Fruit fly (Drosophila melanogaster) whole organism, embryonic: ENCODE results near the gene Mvb12.

ENCODE experiments used
- Atf3 ChIP-seq: fragments of 200-800 bp; sonication (Bioruptor generic); optimal IDR thresholded peaks from 3 replicates; lab custom pipeline; 2016; ENCODE audit warnings: missing biosample characterization, missing genetic modification characterization
- Bgb ChIP-seq: fragments of 200-800 bp; sonication (Bioruptor generic); IDR thresholded peaks from 2 replicates; pipeline ENCODE4 v1.3.6; 2022; ENCODE audit warnings: missing biosample characterization, missing genetic modification characterization; ENCODE audit not compliant: partially characterized antibody
- CG10209 ChIP-seq: fragments of 200-800 bp; sonication (Bioruptor generic); optimal IDR thresholded peaks from 3 replicates; lab custom pipeline; 2017; ENCODE audit warnings: missing biosample characterization, mild to moderate bottlenecking, missing genetic modification characterization, missing genetic modification reagents
- CG12236 ChIP-seq: fragments of 200-800 bp; sonication (Bioruptor generic); optimal IDR thresholded peaks from 2 replicates; lab custom pipeline; 2016; ENCODE audit warnings: missing biosample characterization, missing genetic modification characterization
- CG12659 ChIP-seq: fragments of 200-800 bp; sonication (Bioruptor generic); optimal IDR thresholded peaks from 3 replicates; lab custom pipeline; 2017; ENCODE audit warnings: mild to moderate bottlenecking, missing biosample characterization, missing genetic modification reagents, missing genetic modification characterization
- CG13287 ChIP-seq: fragments of 200-800 bp; sonication (Bioruptor generic); IDR thresholded peaks from 2 replicates; pipeline ENCODE4 v1.3.6; 2022; ENCODE audit warnings: missing biosample characterization, missing genetic modification characterization; ENCODE audit not compliant: partially characterized antibody
- CG1603 ChIP-seq: fragments of 200-800 bp; sonication (Bioruptor generic); optimal IDR thresholded peaks from 2 replicates; lab custom pipeline; 2019; ENCODE audit warnings: missing biosample characterization, mild to moderate bottlenecking, missing genetic modification characterization, moderate library complexity
- CG17361 ChIP-seq: fragments of 200-800 bp; sonication (Bioruptor generic); IDR thresholded peaks from 3 replicates; pipeline ENCODE4 v1.3.6; 2022; ENCODE audit warnings: missing biosample characterization, missing genetic modification characterization
- CG18476 ChIP-seq: fragments of 200-800 bp; sonication (Bioruptor generic); optimal IDR thresholded peaks from 2 replicates; lab custom pipeline; 2016; ENCODE audit warnings: missing biosample characterization, mild to moderate bottlenecking, missing genetic modification characterization
- CG3065 ChIP-seq: fragments of 200-800 bp; sonication (Bioruptor generic); optimal IDR thresholded peaks from 2 replicates; lab custom pipeline; 2016; ENCODE audit warnings: missing biosample characterization, missing genetic modification characterization
- CG5180 ChIP-seq: fragments of 200-800 bp; sonication (Bioruptor generic); optimal IDR thresholded peaks from 3 replicates; lab custom pipeline; 2017; ENCODE audit warnings: missing biosample characterization, missing genetic modification characterization, mild to moderate bottlenecking, moderate library complexity, missing genetic modification reagents
- CG7786 ChIP-seq: fragments of 200-800 bp; sonication (Bioruptor generic); optimal IDR thresholded peaks from 2 replicates; lab custom pipeline; 2016; ENCODE audit warnings: missing biosample characterization, missing genetic modification characterization
- CG7928 ChIP-seq: fragments of 200-800 bp; sonication (Bioruptor generic); optimal IDR thresholded peaks from 2 replicates; lab custom pipeline; 2017; ENCODE audit warnings: missing biosample characterization, mild to moderate bottlenecking, missing genetic modification characterization
- CG8089 ChIP-seq: fragments of 200-800 bp; sonication (Bioruptor generic); optimal IDR thresholded peaks from 3 replicates; lab custom pipeline; 2016; ENCODE audit warnings: missing biosample characterization, missing genetic modification characterization
- CG8290 ChIP-seq, 3 experiments: fragments of 200-800 bp; sonication (Bioruptor generic); optimal IDR thresholded peaks; 2 replicates each; lab custom pipeline; 2016 to 2019; ENCODE audit warnings: missing biosample characterization in 3 of 3, missing genetic modification characterization in 3 of 3, mild to moderate bottlenecking in 2 of 3, moderate library complexity in 1 of 3
- GATAe ChIP-seq: fragments of 200-800 bp; sonication (Bioruptor generic); conservative IDR thresholded peaks from 2 replicates; pipeline ENCODE4 v1.3.6; 2022; ENCODE audit warnings: missing biosample characterization, missing genetic modification characterization
- Jarid2 ChIP-seq: fragments of 200-800 bp; sonication (Bioruptor generic); optimal IDR thresholded peaks from 3 replicates; lab custom pipeline; 2017; ENCODE audit warnings: mild to moderate bottlenecking, missing biosample characterization, missing genetic modification reagents, missing genetic modification characterization
- NK7.1 ChIP-seq: fragments of 200-800 bp; sonication (Bioruptor generic); optimal IDR thresholded peaks from 3 replicates; lab custom pipeline; 2016; ENCODE audit warnings: missing biosample characterization, missing genetic modification characterization
- Nf-YB ChIP-seq: fragments of 200-800 bp; sonication (Bioruptor generic); optimal IDR thresholded peaks from 3 replicates; lab custom pipeline; 2019; ENCODE audit warnings: missing biosample characterization, mild to moderate bottlenecking, missing genetic modification characterization, moderate library complexity
- Opbp ChIP-seq: fragments of 200-800 bp; sonication (Bioruptor generic); IDR thresholded peaks from 3 replicates; pipeline ENCODE4 v1.3.6; 2022; ENCODE audit warnings: missing biosample characterization, missing genetic modification characterization; ENCODE audit not compliant: partially characterized antibody
- Ptx1 ChIP-seq: fragments of 200-800 bp; sonication (Bioruptor generic); IDR thresholded peaks from 2 replicates; pipeline ENCODE4 v1.3.6; 2022; ENCODE audit warnings: missing biosample characterization, missing genetic modification characterization
- Side ChIP-seq: fragments of 200-800 bp; sonication (Bioruptor generic); optimal IDR thresholded peaks from 2 replicates; lab custom pipeline; 2016; ENCODE audit warnings: missing biosample characterization, missing genetic modification characterization
- cas ChIP-seq: fragments of 200-800 bp; sonication (Bioruptor generic); IDR thresholded peaks from 2 replicates; pipeline ENCODE4 v1.3.6; 2022; ENCODE audit warnings: missing biosample characterization, missing genetic modification characterization
- cg ChIP-seq: fragments of 200-800 bp; sonication (Bioruptor generic); optimal IDR thresholded peaks from 3 replicates; lab custom pipeline; 2019; ENCODE audit warnings: missing biosample characterization, mild to moderate bottlenecking, missing genetic modification characterization, moderate library complexity
- chif ChIP-seq, 2 experiments: fragments of 200-800 bp; sonication (Bioruptor generic); optimal IDR thresholded peaks; 3 replicates each; lab custom pipeline; 2016; ENCODE audit warnings: missing biosample characterization in 2 of 2, missing genetic modification characterization in 2 of 2
- croc ChIP-seq: fragments of 200-800 bp; sonication (Bioruptor generic); conservative IDR thresholded peaks from 3 replicates; pipeline ENCODE4 v1.3.6; 2022; ENCODE audit warnings: missing biosample characterization, missing genetic modification characterization
- crol ChIP-seq: fragments of 200-800 bp; sonication (Bioruptor generic); IDR thresholded peaks from 2 replicates; pipeline ENCODE4 v1.3.6; 2022; ENCODE audit warnings: missing biosample characterization, missing genetic modification characterization
- crp ChIP-seq, 2 experiments: fragments of 200-800 bp; sonication (Bioruptor generic); optimal IDR thresholded peaks; 2 replicates in 1 of 2; 3 replicates in 1 of 2; lab custom pipeline; 2017; ENCODE audit warnings: missing biosample characterization in 2 of 2, missing genetic modification characterization in 2 of 2, mild to moderate bottlenecking in 1 of 2, moderate library complexity in 1 of 2
- eve ChIP-seq, 2 experiments: fragments of >200 bp; optimal IDR thresholded peaks; 2 replicates each; lab custom pipeline; 2017; ENCODE audit warnings: missing biosample characterization in 2 of 2, missing genetic modification characterization in 2 of 2
- gcm ChIP-seq: fragments of 200-800 bp; sonication (Bioruptor generic); optimal IDR thresholded peaks from 2 replicates; lab custom pipeline; 2019; ENCODE audit warnings: missing biosample characterization, mild to moderate bottlenecking, missing genetic modification characterization, moderate library complexity
- gem ChIP-seq: fragments of 200-800 bp; sonication (Bioruptor generic); optimal IDR thresholded peaks from 2 replicates; lab custom pipeline; 2019; ENCODE audit warnings: missing biosample characterization, mild to moderate bottlenecking, missing genetic modification characterization, moderate library complexity
- hkb ChIP-seq, 2 experiments: fragments of 200-800 bp in 1 of 2; fragments of >200 bp in 1 of 2; sonication (Bioruptor generic) in 1 of 2; IDR thresholded peaks in 1 of 2; optimal IDR thresholded peaks in 1 of 2; 2 replicates each; pipeline versions ENCODE4 v1.3.6 to Lab custom; 2017 to 2022; ENCODE audit warnings: missing biosample characterization in 1 of 2, missing genetic modification characterization in 1 of 2
- jing ChIP-seq: fragments of 200-800 bp; sonication (Bioruptor generic); optimal IDR thresholded peaks from 2 replicates; lab custom pipeline; 2018; ENCODE audit warnings: missing biosample characterization, mild to moderate bottlenecking, missing genetic modification characterization
- lilli ChIP-seq: fragments of 200-800 bp; sonication (Bioruptor generic); optimal IDR thresholded peaks from 3 replicates; lab custom pipeline; 2016; ENCODE audit warnings: missing biosample characterization, missing genetic modification characterization
- lmd ChIP-seq: fragments of 200-800 bp; sonication (Bioruptor generic); IDR thresholded peaks from 2 replicates; pipeline ENCODE4 v1.3.6; 2022; ENCODE audit warnings: missing biosample characterization, missing genetic modification characterization
- nmo ChIP-seq: fragments of 200-800 bp; sonication (Bioruptor generic); optimal IDR thresholded peaks from 2 replicates; lab custom pipeline; 2018; ENCODE audit warnings: missing biosample characterization, mild to moderate bottlenecking, missing genetic modification characterization, moderate library complexity
- pros ChIP-seq: fragments of 200-800 bp; sonication (Bioruptor generic); optimal IDR thresholded peaks from 3 replicates; lab custom pipeline; 2019; ENCODE audit warnings: missing biosample characterization, mild to moderate bottlenecking, missing genetic modification characterization, moderate library complexity
- row ChIP-seq: fragments of 200-800 bp; sonication (Bioruptor generic); IDR thresholded peaks from 3 replicates; pipeline ENCODE4 v1.3.6; 2022; ENCODE audit warnings: missing biosample characterization, missing genetic modification characterization
- sens ChIP-seq: fragments of 200-800 bp; sonication (Bioruptor generic); peaks from one replicate; lab custom pipeline; 2016; ENCODE audit warnings: missing biosample characterization, missing genetic modification characterization
- shn ChIP-seq: fragments of 200-800 bp; sonication (Bioruptor generic); optimal IDR thresholded peaks from 3 replicates; lab custom pipeline; 2016; ENCODE audit warnings: missing biosample characterization, missing genetic modification characterization
- slou ChIP-seq: fragments of 200-800 bp; sonication (Bioruptor generic); optimal IDR thresholded peaks from 3 replicates; lab custom pipeline; 2016; ENCODE audit warnings: missing biosample characterization, missing genetic modification characterization
- slp2 ChIP-seq: fragments of 200-800 bp; sonication (Bioruptor generic); optimal IDR thresholded peaks from 2 replicates; lab custom pipeline; 2016; ENCODE audit warnings: missing biosample characterization, missing genetic modification characterization
- sr ChIP-seq: fragments of 200-800 bp; sonication (Bioruptor generic); IDR thresholded peaks from 3 replicates; pipeline ENCODE4 v1.3.6; 2022; ENCODE audit warnings: missing biosample characterization, missing genetic modification characterization
- tap ChIP-seq: fragments of 200-800 bp; optimal IDR thresholded peaks from 3 replicates; lab custom pipeline; 2019; ENCODE audit warnings: missing biosample characterization, mild to moderate bottlenecking, missing genetic modification characterization, moderate library complexity
- toy ChIP-seq: fragments of 200-800 bp; sonication (Bioruptor generic); IDR thresholded peaks from 2 replicates; pipeline ENCODE4 v1.3.6; 2022; ENCODE audit warnings: missing biosample characterization, missing genetic modification characterization
- trem ChIP-seq: fragments of 200-800 bp; optimal IDR thresholded peaks from 3 replicates; lab custom pipeline; 2019; ENCODE audit warnings: missing biosample characterization, mild to moderate bottlenecking, missing genetic modification characterization, moderate library complexity
- unpg ChIP-seq: fragments of 200-800 bp; sonication (Bioruptor generic); optimal IDR thresholded peaks from 3 replicates; lab custom pipeline; 2018; ENCODE audit warnings: missing biosample characterization, mild to moderate bottlenecking, missing genetic modification characterization, moderate library complexity
- usp ChIP-seq: fragments of >200 bp; optimal IDR thresholded peaks from 2 replicates; lab custom pipeline; 2017; ENCODE audit warnings: missing biosample characterization, missing genetic modification characterization

Mvb12 gene

dm6 chrX:18085470-18085797 is 15.7 kb downstream of the Mvb12 start, which contains the start of gene Ada3 (continued):
- TF ChIP-seq GATAe (no peak), tap (tag; lab: Kevin White, UChicago) (peak; percentile 29), trem (tag; lab: Kevin White, UChicago) (peak; percentile 67), Ptx1 (peak; percentile 75), chif (GFP tag; optimal IDR thresholded peaks at IDR 0.05; lab: Kevin White, UChicago) (peak; percentile 64 to 67), CG8290 (GFP tag; optimal IDR thresholded peaks at IDR 0.05; lab: Kevin White, UChicago) (peak; percentile 42), CG8290 (tag; optimal IDR thresholded peaks at IDR 0.05; lab: Kevin White, UChicago) (peak; percentile 58 to 66), pros (GFP tag; lab: Kevin White, UChicago) (no peak), lmd (GFP tag; lab: Robert Waterston, UW) (peak; percentile 80), Nf-YB (GFP tag; lab: Kevin White, UChicago) (peak; percentile 16), toy (GFP tag; lab: Robert Waterston, UW) (0 out of 2 replicates have a peak, but pooled peaks have one; percentile 35), CG1603 (tag; lab: Kevin White, UChicago) (peak; percentile 70), CG12236 (GFP tag; lab: Kevin White, UChicago) (peak; percentile 35), CG18476 (GFP tag; lab: Kevin White, UChicago) (peak; percentile 77), CG5180 (GFP tag; lab: Kevin White, UChicago) (no peak), gem (tag; lab: Kevin White, UChicago) (peak; percentile 85), CG10209 (peak; percentile 75), unpg (GFP tag; lab: Kevin White, UChicago) (peak; percentile 71), gcm (GFP tag; lab: Kevin White, UChicago) (peak; percentile 30), croc (peak; percentile 39; the same call in 1 of the 3 replicates), CG12659 (peak; percentile 88), Side (peak; percentile 68), cas (no peak), eve (GFP tag; optimal IDR thresholded peaks at IDR 0.05; lab: Kevin White, UChicago) (no peak), CG7928 (GFP tag; lab: Kevin White, UChicago) (peak; percentile 21), CG13287 (GFP tag; lab: Robert Waterston, UW) (no peak), CG7786 (GFP tag; lab: Kevin White, UChicago) (peak; percentile 76), shn (GFP tag; lab: Kevin White, UChicago) (peak; percentile 70), sens (GFP tag; lab: Kevin White, UChicago) (peak; percentile 97), NK7.1 (peak; percentile 64)

- TF ChIP-seq hkb (optimal IDR thresholded peaks at IDR 0.05; lab: Kevin White, UChicago) (no peak), hkb (GFP tag; IDR thresholded peaks at IDR 0.05; lab: Robert Waterston, UW) (0 out of 2 replicates have a peak, but pooled peaks have one; percentile 27), CG8089 (GFP tag; lab: Kevin White, UChicago) (no peak), row (0 out of 3 replicates have a peak, but pooled peaks have one; percentile 12), nmo (no peak), CG3065 (GFP tag; lab: Kevin White, UChicago) (peak; percentile 83), Jarid2 (GFP tag; lab: Kevin White, UChicago) (peak; percentile 50), cg (GFP tag; lab: Kevin White, UChicago) (peak; percentile 26), crp (GFP tag; optimal IDR thresholded peaks at IDR 0.05; lab: Kevin White, UChicago) (no peak), sr (no peak), Ptx1 (no peak), CG17361 (GFP tag; lab: Robert Waterston, UW) (0 out of 3 replicates have a peak, but pooled peaks have one; percentile 13), Atf3 (GFP tag; lab: Kevin White, UChicago) (no peak), usp (GFP tag; lab: Kevin White, UChicago) (no peak), Bgb (no peak), slou (GFP tag; lab: Kevin White, UChicago) (no peak), crol (peak; percentile 80), slp2 (GFP tag; lab: Kevin White, UChicago) (no peak), jing (GFP tag; lab: Kevin White, UChicago) (no peak), lilli (GFP tag; lab: Kevin White, UChicago) (no peak), Opbp (GFP tag; lab: Robert Waterston, UW) (0 out of 3 replicates have a peak, but pooled peaks have one; percentile 7)
Measured at dm6 chrX:18084614-18085469, 16.3 kb downstream of the Mvb12 start.
